Worm (Caenorhabditis elegans) whole organism, L1 larva: ENCODE results near the gene snu-66.

Experiments
- C04F5.9 ChIP-seq: sonication (generic microtip); optimal IDR thresholded peaks from 2 replicates; lab custom pipeline; 2016; ENCODE audit warnings: missing genetic modification characterization, missing compliant biosample characterization
- C16A3.4 ChIP-seq: fragments of 150-350 bp; optimal IDR thresholded peaks from 2 replicates; lab custom pipeline; 2014; ENCODE audit warnings: missing biosample characterization, missing genetic modification characterization
- Y116A8C.19 ChIP-seq: sonication (generic microtip); optimal IDR thresholded peaks from 2 replicates; lab custom pipeline; 2016; ENCODE audit warnings: missing compliant biosample characterization, missing genetic modification characterization, borderline replicate concordance
- alr-1 ChIP-seq: fragments of 200-800 bp; sonication (Bioruptor generic); optimal IDR thresholded peaks from 2 replicates; lab custom pipeline; 2018; ENCODE audit warnings: borderline replicate concordance, mild to moderate bottlenecking, missing genetic modification characterization, missing compliant biosample characterization
- ceh-63 ChIP-seq: fragments of 200-800 bp; sonication (Bioruptor generic); optimal IDR thresholded peaks from 2 replicates; lab custom pipeline; 2018; ENCODE audit warnings: mild to moderate bottlenecking, missing genetic modification characterization, missing compliant biosample characterization
- ceh-88 ChIP-seq: fragments of 200-800 bp; sonication (Bioruptor generic); IDR thresholded peaks from 2 replicates; pipeline ENCODE4 v1.3.6; 2022; ENCODE audit warnings: missing genetic modification characterization, missing compliant biosample characterization
- ceh-90 ChIP-seq: sonication (generic microtip); optimal IDR thresholded peaks from 2 replicates; lab custom pipeline; 2016; ENCODE audit warnings: missing genetic modification characterization, missing compliant biosample characterization
- efl-1 ChIP-seq, 4 experiments: fragments of 150-350 bp; optimal IDR thresholded peaks in 3 of 4; peaks in 1 of 4; 1 replicate in 1 of 4; 2 replicates in 3 of 4; lab custom pipeline; 2014; ENCODE audit warnings: missing biosample characterization in 2 of 4, missing genetic modification characterization in 2 of 4, missing genetic modification reagents in 2 of 4
- egl-13 ChIP-seq: sonication (generic microtip); optimal IDR thresholded peaks from 2 replicates; lab custom pipeline; 2016; ENCODE audit warnings: missing genotype, missing genetic modification reagents, missing genetic modification characterization, missing compliant biosample characterization
- ets-5 ChIP-seq: fragments of 200-800 bp; sonication (Bioruptor generic); IDR thresholded peaks from 2 replicates; pipeline ENCODE4 v1.3.6; 2022; ENCODE audit warnings: missing genetic modification characterization, missing compliant biosample characterization
- fkh-10 ChIP-seq: sonication (generic microtip); optimal IDR thresholded peaks from 2 replicates; lab custom pipeline; 2017; ENCODE audit warnings: missing biosample characterization, missing genetic modification reagents, missing genetic modification characterization
- fkh-8 ChIP-seq: sonication (generic microtip); optimal IDR thresholded peaks from 2 replicates; lab custom pipeline; 2016; ENCODE audit warnings: mild to moderate bottlenecking, missing genetic modification characterization, missing compliant biosample characterization
- grh-1 ChIP-seq: fragments of 200-800 bp; sonication (Bioruptor generic); IDR thresholded peaks from 2 replicates; pipeline ENCODE4 v1.3.6; 2022; ENCODE audit warnings: missing genetic modification reagents, missing genetic modification characterization, missing compliant biosample characterization
- irx-1 ChIP-seq: sonication (generic microtip); optimal IDR thresholded peaks from 2 replicates; lab custom pipeline; 2016; ENCODE audit warnings: missing genetic modification characterization, missing compliant biosample characterization
- lin-13 ChIP-seq: fragments of 150-350 bp; optimal IDR thresholded peaks from 2 replicates; lab custom pipeline; 2014; ENCODE audit warnings: missing biosample characterization, missing genetic modification reagents, missing genetic modification characterization
- lin-14 ChIP-seq: fragments of 200-800 bp; sonication (Bioruptor generic); optimal IDR thresholded peaks from 2 replicates; lab custom pipeline; 2018; ENCODE audit warnings: mild to moderate bottlenecking, missing genetic modification characterization, moderate library complexity, missing compliant biosample characterization
- lin-15B ChIP-seq: fragments of 150-350 bp; sonication (generic microtip); optimal IDR thresholded peaks from 3 replicates; lab custom pipeline; 2014; ENCODE audit warnings: missing biosample characterization, missing genetic modification characterization
- mdl-1 ChIP-seq, 2 experiments: fragments of 150-350 bp; optimal IDR thresholded peaks; 2 replicates each; lab custom pipeline; 2014 to 2017; ENCODE audit warnings: missing biosample characterization in 2 of 2, missing genetic modification characterization in 2 of 2, inconsistent platforms in 1 of 2
- mep-1 ChIP-seq: fragments of 150-350 bp; optimal IDR thresholded peaks from 2 replicates; lab custom pipeline; 2014; ENCODE audit warnings: missing biosample characterization, missing genetic modification characterization
- nhr-11 ChIP-seq: fragments of 150-350 bp; optimal IDR thresholded peaks from 2 replicates; lab custom pipeline; 2014; ENCODE audit warnings: missing biosample characterization, missing genetic modification characterization
- nhr-47 ChIP-seq: sonication (generic microtip); optimal IDR thresholded peaks from 2 replicates; lab custom pipeline; 2016; ENCODE audit warnings: mild to moderate bottlenecking, missing genetic modification characterization, moderate library complexity, missing compliant biosample characterization
- nhr-77 ChIP-seq: fragments of 150-350 bp; optimal IDR thresholded peaks from 2 replicates; lab custom pipeline; 2014; ENCODE audit warnings: missing biosample characterization, missing genetic modification characterization
- nhr-84 ChIP-seq: sonication (generic microtip); optimal IDR thresholded peaks from 2 replicates; lab custom pipeline; 2017; ENCODE audit warnings: missing biosample characterization, missing genetic modification characterization
- pag-3 ChIP-seq: sonication (generic microtip); optimal IDR thresholded peaks from 2 replicates; lab custom pipeline; 2017; ENCODE audit warnings: missing genetic modification characterization, mild to moderate bottlenecking, missing compliant biosample characterization, antibody characterized with exemption, borderline replicate concordance; ENCODE audit not compliant: insufficient read depth
- skn-1 ChIP-seq: fragments of 150-350 bp; optimal IDR thresholded peaks from 2 replicates; lab custom pipeline; 2014; ENCODE audit warnings: missing biosample characterization, missing genetic modification characterization
- sptf-1 ChIP-seq: fragments of 150-350 bp; optimal IDR thresholded peaks from 2 replicates; lab custom pipeline; 2014; ENCODE audit warnings: missing biosample characterization, missing genetic modification characterization
- tlp-1 ChIP-seq: fragments of 150-350 bp; optimal IDR thresholded peaks from 2 replicates; lab custom pipeline; 2014; ENCODE audit warnings: missing biosample characterization, missing genetic modification characterization
- unc-62 ChIP-seq: fragments of 150-350 bp; optimal IDR thresholded peaks from 2 replicates; lab custom pipeline; 2014; ENCODE audit warnings: missing biosample characterization, missing genetic modification reagents, missing genetic modification characterization
- unc-98 ChIP-seq: fragments of 200-800 bp; sonication (Bioruptor generic); IDR thresholded peaks from 2 replicates; pipeline ENCODE4 v1.3.6; 2022; ENCODE audit warnings: missing genetic modification characterization, missing compliant biosample characterization
- zag-1 ChIP-seq: fragments of 150-350 bp; optimal IDR thresholded peaks from 2 replicates; lab custom pipeline; 2014; ENCODE audit warnings: missing biosample characterization, missing genetic modification characterization

Gene snu-66

ce11 chrV:7528816-7529215 is 46.7 kb downstream of the snu-66 start, which contains the start of gene C54F6.5:
TSS of gene C54F6.5 (plus strand) at chrV:7529116.
- TF ChIP-seq lin-15B (tag; lab: Kevin White, UChicago) (no peak), ceh-88 (GFP tag; lab: Robert Waterston, UW) (no peak), unc-98 (no peak)

- TF ChIP-seq C16A3.4 (tag; lab: Kevin White, UChicago): no peak
- TF ChIP-seq ceh-90 (tag; lab: Kevin White, UChicago): no peak
- no peak for TF ChIP-seq nhr-47 (tag; lab: Kevin White, UChicago)
- no peak for TF ChIP-seq sptf-1 (tag; lab: Kevin White, UChicago)
- no peak for TF ChIP-seq ceh-88 (GFP tag; lab: Robert Waterston, UW)
- TF ChIP-seq nhr-84 (tag; lab: Kevin White, UChicago): no peak
- no peak for TF ChIP-seq C04F5.9
- TF ChIP-seq fkh-8 (tag; lab: Kevin White, UChicago): no peak
- TF ChIP-seq nhr-77: no peak
Measured at ce11 chrV:7527153-7527552, 48.3 kb downstream of the snu-66 start, which contains the start of gene C54F6.17. TSS of gene C54F6.17 (plus strand) at chrV:7527453.

ce11 chrV:7525695-7526094 is 49.8 kb downstream of the snu-66 start, which contains the start of gene C54F6.18:
TSS of gene C54F6.18 (plus strand) at chrV:7525995.
- TF ChIP-seq unc-62 (GFP tag; lab: Kevin White, UChicago): no peak
- TF ChIP-seq ets-5: no peak

- TF ChIP-seq efl-1 (optimal IDR thresholded peaks at IDR 0.05; lab: Kevin White, UChicago) (no peak), efl-1 (GFP tag; optimal IDR thresholded peaks at IDR 0.05 in 1 of 2; lab: Kevin White, UChicago) (peak in 1 of 2 experiments; percentile 54), pag-3 (tag; lab: Kevin White, UChicago) (no peak), egl-13 (tag; lab: Kevin White, UChicago) (no peak)
Measured at ce11 chrV:7524447-7524846, 51.0 kb downstream of the snu-66 start, which contains the start of gene C54F6.20. TSS of gene C54F6.20 (plus strand) at chrV:7524747.

- no peak for TF ChIP-seq mdl-1 (tag; optimal IDR thresholded peaks at IDR 0.05; lab: Kevin White, UChicago)
- TF ChIP-seq, all 84 proteins: peak for 0
Measured at ce11 chrV:7523392-7523791, 52.1 kb downstream of the snu-66 start, which contains the start of gene C54F6.6. TSS of gene C54F6.6 (plus strand) at chrV:7523692.

ce11 chrV:7522279-7522678 is 53.2 kb downstream of the snu-66 start, which contains the start of gene C54F6.15:
TSS of gene C54F6.15 (minus strand) at chrV:7522379.
- TF ChIP-seq skn-1 (tag; lab: Kevin White, UChicago) (no peak), lin-13 (no peak), fkh-10 (no peak), zag-1 (tag; lab: Kevin White, UChicago) (no peak), ceh-63 (GFP tag; lab: Kevin White, UChicago) (no peak), nhr-47 (tag; lab: Kevin White, UChicago) (no peak), nhr-11 (tag; lab: Kevin White, UChicago) (no peak), grh-1 (GFP tag; lab: Robert Waterston, UW) (no peak), tlp-1 (tag; lab: Kevin White, UChicago) (no peak), nhr-77 (no peak), irx-1 (tag; lab: Kevin White, UChicago) (no peak), Y116A8C.19 (tag; lab: Kevin White, UChicago) (no peak), alr-1 (tag; lab: Kevin White, UChicago) (no peak), mep-1 (tag; lab: Kevin White, UChicago) (no peak), lin-14 (GFP tag; lab: Kevin White, UChicago) (no peak)
